Worm (Caenorhabditis elegans) whole organism, mixed stage, embryonic: ENCODE data around the gene ife-4.

Experiments used
- bed-3 ChIP-seq: fragments of 200-800 bp; sonication (Bioruptor generic); optimal IDR thresholded peaks from 3 replicates; lab custom pipeline; 2018; ENCODE audit warnings: mild to moderate bottlenecking, missing genetic modification characterization, moderate library complexity, missing compliant biosample characterization
- blmp-1 ChIP-seq: fragments of 150-350 bp; optimal IDR thresholded peaks from 2 replicates; lab custom pipeline; 2014; ENCODE audit warnings: missing biosample characterization, missing genetic modification characterization
- ceh-39 ChIP-seq: fragments of 150-350 bp; optimal IDR thresholded peaks from 2 replicates; lab custom pipeline; 2014; ENCODE audit warnings: missing biosample characterization, missing genetic modification characterization
- ceh-43 ChIP-seq: fragments of 200-800 bp; sonication (Bioruptor generic); optimal IDR thresholded peaks from 2 replicates; lab custom pipeline; 2018; ENCODE audit warnings: mild to moderate bottlenecking, missing genetic modification characterization, moderate library complexity, missing compliant biosample characterization
- ceh-83 ChIP-seq: fragments of 200-800 bp; sonication (Bioruptor generic); optimal IDR thresholded peaks from 2 replicates; lab custom pipeline; 2018; ENCODE audit warnings: mild to moderate bottlenecking, missing genetic modification characterization, missing compliant biosample characterization
- ces-1 ChIP-seq: fragments of 150-350 bp; optimal IDR thresholded peaks from 2 replicates; lab custom pipeline; 2014; ENCODE audit warnings: missing biosample characterization, missing genetic modification reagents, missing genetic modification characterization
- drap-1 ChIP-seq: fragments of 200-800 bp; sonication (Bioruptor generic); optimal IDR thresholded peaks from 3 replicates; lab custom pipeline; 2018; ENCODE audit warnings: mild to moderate bottlenecking, missing genetic modification characterization, missing compliant biosample characterization
- elt-1 ChIP-seq: sonication (generic microtip); optimal IDR thresholded peaks from 2 replicates; lab custom pipeline; 2017; ENCODE audit warnings: missing genetic modification characterization, mild to moderate bottlenecking, missing compliant biosample characterization, antibody characterized with exemption, moderate library complexity, borderline replicate concordance; ENCODE audit not compliant: insufficient read depth
- elt-3 ChIP-seq: fragments of 150-350 bp; optimal IDR thresholded peaks from 2 replicates; lab custom pipeline; 2014; ENCODE audit warnings: missing biosample characterization, missing genetic modification characterization
- flh-1 ChIP-seq: fragments of 200-800 bp; sonication (Bioruptor generic); optimal IDR thresholded peaks from 2 replicates; lab custom pipeline; 2018; ENCODE audit warnings: mild to moderate bottlenecking, missing genetic modification characterization, moderate library complexity, missing compliant biosample characterization
- ham-2 ChIP-seq: fragments of 200-800 bp; sonication (Bioruptor generic); optimal IDR thresholded peaks from 2 replicates; lab custom pipeline; 2018; ENCODE audit warnings: mild to moderate bottlenecking, missing genetic modification characterization, missing compliant biosample characterization
- hlh-1 ChIP-seq: fragments of 150-350 bp; optimal IDR thresholded peaks from 2 replicates; lab custom pipeline; 2014; ENCODE audit warnings: missing biosample characterization, missing genetic modification reagents, missing genetic modification characterization
- lin-13 ChIP-seq: fragments of 150-350 bp; optimal IDR thresholded peaks from 2 replicates; lab custom pipeline; 2014; ENCODE audit warnings: missing biosample characterization, missing genetic modification characterization
- lin-32 ChIP-seq: fragments of 200-800 bp; sonication (Bioruptor generic); optimal IDR thresholded peaks from 2 replicates; lab custom pipeline; 2018; ENCODE audit warnings: mild to moderate bottlenecking, missing genetic modification characterization, missing compliant biosample characterization
- lsy-2 ChIP-seq: fragments of 150-350 bp; optimal IDR thresholded peaks from 2 replicates; lab custom pipeline; 2014; ENCODE audit warnings: missing biosample characterization, missing genetic modification characterization
- mab-5 ChIP-seq: fragments of 150-350 bp; optimal IDR thresholded peaks from 2 replicates; lab custom pipeline; 2014; ENCODE audit warnings: missing biosample characterization, missing genetic modification characterization
- mep-1 ChIP-seq: fragments of 150-350 bp; optimal IDR thresholded peaks from 2 replicates; lab custom pipeline; 2017; ENCODE audit warnings: missing biosample characterization, missing genetic modification reagents, missing genetic modification characterization, inconsistent platforms
- mls-2 ChIP-seq: sonication (generic microtip); optimal IDR thresholded peaks from 2 replicates; lab custom pipeline; 2016; ENCODE audit warnings: mild to moderate bottlenecking, missing genetic modification characterization, moderate library complexity, missing compliant biosample characterization
- nhr-12 ChIP-seq: fragments of 150-350 bp; optimal IDR thresholded peaks from 2 replicates; lab custom pipeline; 2014; ENCODE audit warnings: missing biosample characterization, missing genetic modification characterization
- nhr-2 ChIP-seq: fragments of 150-350 bp; optimal IDR thresholded peaks from 2 replicates; lab custom pipeline; 2014; ENCODE audit warnings: missing biosample characterization, missing genetic modification characterization
- nhr-237 ChIP-seq: fragments of 150-350 bp; optimal IDR thresholded peaks from 2 replicates; lab custom pipeline; 2014; ENCODE audit warnings: missing biosample characterization, missing genetic modification characterization
- nhr-28 ChIP-seq: fragments of 150-350 bp; optimal IDR thresholded peaks from 2 replicates; lab custom pipeline; 2014; ENCODE audit warnings: missing biosample characterization, missing genetic modification characterization
- nhr-76 ChIP-seq: sonication (generic microtip); optimal IDR thresholded peaks from 2 replicates; lab custom pipeline; 2017; ENCODE audit warnings: missing biosample characterization, missing genetic modification characterization
- pha-4 ChIP-seq: fragments of 150-350 bp; optimal IDR thresholded peaks from 2 replicates; lab custom pipeline; 2018; ENCODE audit warnings: missing biosample characterization, missing genetic modification reagents, missing genetic modification characterization
- snpc-4 ChIP-seq: fragments of 150-350 bp; optimal IDR thresholded peaks from 2 replicates; lab custom pipeline; 2014; ENCODE audit warnings: missing biosample characterization, missing genetic modification characterization
- sptf-1 ChIP-seq: sonication (generic microtip); optimal IDR thresholded peaks from 2 replicates; lab custom pipeline; 2017; ENCODE audit warnings: mild to moderate bottlenecking, missing genetic modification characterization, moderate library complexity, missing compliant biosample characterization
- tbx-8 ChIP-seq: fragments of 200-800 bp; sonication (Bioruptor generic); optimal IDR thresholded peaks from 2 replicates; lab custom pipeline; 2018; ENCODE audit warnings: mild to moderate bottlenecking, missing genetic modification characterization, moderate library complexity, missing compliant biosample characterization
- unc-39 ChIP-seq: fragments of 150-350 bp; optimal IDR thresholded peaks from 2 replicates; lab custom pipeline; 2014; ENCODE audit warnings: missing biosample characterization, missing genetic modification characterization
- unc-62 ChIP-seq: fragments of 150-350 bp; optimal IDR thresholded peaks from 2 replicates; lab custom pipeline; 2014; ENCODE audit warnings: missing biosample characterization, missing genetic modification reagents, missing genetic modification characterization
- zip-8 ChIP-seq: fragments of 150-350 bp; optimal IDR thresholded peaks from 2 replicates; lab custom pipeline; 2014; ENCODE audit warnings: missing biosample characterization, missing genetic modification characterization
- ztf-11 ChIP-seq: fragments of 150-350 bp; optimal IDR thresholded peaks from 2 replicates; lab custom pipeline; 2014; ENCODE audit warnings: missing biosample characterization, missing genetic modification characterization

The ife-4 gene

ce11 chrX:1123471-1123870 is 19.5 kb downstream of the ife-4 start:
- no peak for TF ChIP-seq lsy-2 (tag; lab: Kevin White, UChicago)
- no peak for TF ChIP-seq mab-5 (tag; lab: Kevin White, UChicago)
- no peak for TF ChIP-seq flh-1 (GFP tag; lab: Kevin White, UChicago)
- no peak for TF ChIP-seq snpc-4 (tag; lab: Kevin White, UChicago)
- no peak for TF ChIP-seq lin-32 (GFP tag; lab: Kevin White, UChicago)
- TF ChIP-seq ztf-11: no peak
- no peak for TF ChIP-seq nhr-28 (tag; lab: Kevin White, UChicago)
- TF ChIP-seq elt-3 (tag; lab: Kevin White, UChicago): no peak
- no peak for TF ChIP-seq ceh-39
- no peak for TF ChIP-seq ceh-43 (GFP tag; lab: Kevin White, UChicago)
- TF ChIP-seq, all 35 proteins: peak for 0

ce11 chrX:1124146-1124545 is 20.1 kb downstream of the ife-4 start, which contains the start of gene C05D9.9:
C05D9.9 (minus strand) TSS chrX:1124246.
- TF ChIP-seq ceh-39 (no peak), zip-8 (no peak), ceh-43 (GFP tag; lab: Kevin White, UChicago) (no peak), tbx-8 (GFP tag; lab: Kevin White, UChicago) (no peak), ceh-83 (GFP tag; lab: Kevin White, UChicago) (no peak), elt-3 (tag; lab: Kevin White, UChicago) (no peak), flh-1 (GFP tag; lab: Kevin White, UChicago) (no peak), nhr-12 (tag; lab: Kevin White, UChicago) (no peak), lin-13 (tag; lab: Kevin White, UChicago) (no peak), bed-3 (GFP tag; lab: Kevin White, UChicago) (no peak), nhr-76 (tag; lab: Kevin White, UChicago) (no peak), nhr-237 (tag; lab: Kevin White, UChicago) (no peak)

DNA sequence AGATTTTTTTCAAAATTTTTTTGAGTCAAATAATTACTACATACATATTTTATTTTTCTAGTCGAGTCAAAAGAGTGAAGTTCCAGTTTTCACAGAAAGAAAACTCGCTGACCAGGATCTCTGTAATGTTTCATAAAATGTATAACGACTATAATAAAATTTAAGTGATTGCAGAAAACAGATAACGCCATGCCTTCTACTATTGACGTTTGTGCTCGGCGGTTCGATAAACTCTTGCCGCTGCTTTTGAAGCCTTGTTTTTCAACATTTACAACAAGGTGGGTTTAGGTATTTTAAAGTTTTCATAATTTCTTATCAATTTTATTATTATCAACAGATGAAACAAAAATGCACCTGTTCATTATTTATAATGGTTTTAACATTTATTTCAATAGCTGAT is 21.4 kb downstream of the ife-4 start, which contains the start of gene lmp-2:
TSS of gene lmp-2 (plus strand) at position 190 of the 400 bp plus-strand sequence.
- TF ChIP-seq lsy-2 (tag; lab: Kevin White, UChicago): no peak
- TF ChIP-seq mep-1 (tag; lab: Kevin White, UChicago): no peak
- no peak for TF ChIP-seq elt-3 (tag; lab: Kevin White, UChicago)
- TF ChIP-seq sptf-1: no peak
- no peak for TF ChIP-seq hlh-1
- TF ChIP-seq mab-5 (tag; lab: Kevin White, UChicago): no peak
- no peak for TF ChIP-seq ces-1 (GFP tag; lab: Kevin White, UChicago)
- TF ChIP-seq zip-8: no peak
- TF ChIP-seq nhr-28 (tag; lab: Kevin White, UChicago): no peak
- no peak for TF ChIP-seq snpc-4 (tag; lab: Kevin White, UChicago)
- no peak for TF ChIP-seq ham-2 (GFP tag; lab: Kevin White, UChicago)
- TF ChIP-seq nhr-76 (tag; lab: Kevin White, UChicago): no peak
- TF ChIP-seq mls-2 (tag; lab: Kevin White, UChicago): no peak
- TF ChIP-seq blmp-1: no peak
- TF ChIP-seq pha-4 (tag; lab: Kevin White, UChicago): no peak
- TF ChIP-seq flh-1 (GFP tag; lab: Kevin White, UChicago): no peak
- no peak for TF ChIP-seq elt-1

ce11 chrX:1126207-1126606 is 22.2 kb downstream of the ife-4 start:
- no peak for TF ChIP-seq ceh-83 (GFP tag; lab: Kevin White, UChicago)
- no peak for TF ChIP-seq elt-3 (tag; lab: Kevin White, UChicago)
- no peak for TF ChIP-seq nhr-237 (tag; lab: Kevin White, UChicago)
- no peak for TF ChIP-seq hlh-1
- no peak for TF ChIP-seq drap-1 (GFP tag; lab: Kevin White, UChicago)
- no peak for TF ChIP-seq mls-2 (tag; lab: Kevin White, UChicago)
- no peak for TF ChIP-seq flh-1 (GFP tag; lab: Kevin White, UChicago)
- TF ChIP-seq sptf-1: no peak
- no peak for TF ChIP-seq snpc-4 (tag; lab: Kevin White, UChicago)
- TF ChIP-seq nhr-12 (tag; lab: Kevin White, UChicago): no peak
- no peak for TF ChIP-seq lin-13 (tag; lab: Kevin White, UChicago)
- TF ChIP-seq ces-1 (GFP tag; lab: Kevin White, UChicago): no peak
- no peak for TF ChIP-seq nhr-2 (tag; lab: Kevin White, UChicago)
- TF ChIP-seq unc-62 (GFP tag; lab: Kevin White, UChicago): no peak
- TF ChIP-seq ztf-11: no peak
- TF ChIP-seq lsy-2 (tag; lab: Kevin White, UChicago): no peak
- TF ChIP-seq unc-39 (tag; lab: Kevin White, UChicago): no peak
